Fruit fly (Drosophila melanogaster) whole organism, adult: ENCODE results near the gene CG9926.

Source experiments
- CG5204 ChIP-seq: fragments of 200-800 bp; sonication (Bioruptor generic); optimal IDR thresholded peaks from 2 replicates; lab custom pipeline; 2016; ENCODE audit warnings: missing biosample characterization, missing genetic modification characterization
- CG7045 ChIP-seq: fragments of 200-800 bp; sonication (Bioruptor generic); optimal IDR thresholded peaks from 2 replicates; lab custom pipeline; 2017; ENCODE audit warnings: missing biosample characterization, mild to moderate bottlenecking, missing genetic modification characterization
- CG7101 ChIP-seq: fragments of 200-800 bp; sonication (Bioruptor generic); optimal IDR thresholded peaks from 2 replicates; lab custom pipeline; 2018; ENCODE audit warnings: missing biosample characterization, mild to moderate bottlenecking, missing genetic modification characterization, moderate library complexity
- Clk ChIP-seq: fragments of 200-800 bp; sonication (Bioruptor generic); optimal IDR thresholded peaks from 2 replicates; lab custom pipeline; 2017; ENCODE audit warnings: missing biosample characterization, missing genetic modification characterization
- Hr96 ChIP-seq: fragments of 200-800 bp; sonication (Bioruptor generic); optimal IDR thresholded peaks from 2 replicates; lab custom pipeline; 2016; ENCODE audit warnings: missing biosample characterization, missing genetic modification characterization
- Mnt ChIP-seq: fragments of 200-800 bp; sonication (Bioruptor generic); optimal IDR thresholded peaks from 2 replicates; lab custom pipeline; 2016; ENCODE audit warnings: missing biosample characterization, mild to moderate bottlenecking, missing genetic modification characterization
- cic ChIP-seq: fragments of 200-800 bp; sonication (Bioruptor generic); optimal IDR thresholded peaks from 2 replicates; lab custom pipeline; 2017; ENCODE audit warnings: missing biosample characterization, mild to moderate bottlenecking, missing genetic modification characterization, moderate library complexity
- pad ChIP-seq: fragments of 200-800 bp; sonication (Bioruptor generic); optimal IDR thresholded peaks from 3 replicates; lab custom pipeline; 2017; ENCODE audit warnings: missing biosample characterization, missing genetic modification characterization, mild to moderate bottlenecking, moderate library complexity, missing genetic modification reagents
- tj ChIP-seq: fragments of 200-800 bp; sonication (Bioruptor generic); optimal IDR thresholded peaks from 3 replicates; lab custom pipeline; 2017; ENCODE audit warnings: missing biosample characterization, mild to moderate bottlenecking, missing genetic modification characterization, moderate library complexity
- toe ChIP-seq: fragments of 200-800 bp; sonication (Bioruptor generic); optimal IDR thresholded peaks from 2 replicates; lab custom pipeline; 2016; ENCODE audit warnings: missing biosample characterization, missing genetic modification characterization

DNA sequence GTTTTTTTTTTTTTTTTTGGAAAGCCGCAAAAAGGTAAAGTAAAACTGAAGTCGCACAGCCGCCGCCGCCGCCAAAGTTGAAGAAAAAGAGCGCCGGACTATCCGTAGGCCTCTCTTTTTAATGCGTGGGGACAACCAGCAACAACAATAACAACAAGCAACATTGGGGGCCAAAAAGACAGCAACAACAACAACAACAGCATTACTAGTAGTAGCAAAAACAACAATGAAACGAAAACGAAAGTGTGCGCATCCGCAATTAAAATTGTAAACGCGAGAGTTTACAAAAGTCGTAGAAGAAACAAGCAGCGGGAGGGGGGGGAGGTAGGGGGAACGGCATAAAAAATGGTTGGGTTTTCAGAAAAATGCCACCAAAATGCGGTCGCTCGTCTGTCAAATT lies 45.0 kb upstream of the CG9926 start:
- TF ChIP-seq CG7101 (tag; lab: Kevin White, UChicago) (no peak), CG5204 (GFP tag; lab: Kevin White, UChicago) (no peak), Mnt (GFP tag; lab: Kevin White, UChicago) (no peak), cic (GFP tag; lab: Kevin White, UChicago) (no peak), tj (GFP tag; lab: Kevin White, UChicago) (no peak), pad (no peak), Clk (no peak), toe (GFP tag; lab: Kevin White, UChicago) (no peak), Hr96 (GFP tag; lab: Kevin White, UChicago) (no peak), CG7045 (GFP tag; lab: Kevin White, UChicago) (no peak)
